Worm (Caenorhabditis elegans) whole organism, mixed stage, embryonic: Measurements from ENCODE around the gene F54F11.1.

Experiments used
- M03D4.4 ChIP-seq: sonication (generic microtip); optimal IDR thresholded peaks from 2 replicates; lab custom pipeline; 2017; ENCODE audit warnings: mild to moderate bottlenecking, missing genetic modification characterization, missing compliant biosample characterization
- bed-3 ChIP-seq: fragments of 200-800 bp; sonication (Bioruptor generic); optimal IDR thresholded peaks from 3 replicates; lab custom pipeline; 2018; ENCODE audit warnings: mild to moderate bottlenecking, missing genetic modification characterization, moderate library complexity, missing compliant biosample characterization
- blmp-1 ChIP-seq: fragments of 150-350 bp; optimal IDR thresholded peaks from 2 replicates; lab custom pipeline; 2014; ENCODE audit warnings: missing biosample characterization, missing genetic modification characterization
- ceh-39 ChIP-seq: fragments of 150-350 bp; optimal IDR thresholded peaks from 2 replicates; lab custom pipeline; 2014; ENCODE audit warnings: missing biosample characterization, missing genetic modification characterization
- ceh-43 ChIP-seq: fragments of 200-800 bp; sonication (Bioruptor generic); optimal IDR thresholded peaks from 2 replicates; lab custom pipeline; 2018; ENCODE audit warnings: mild to moderate bottlenecking, missing genetic modification characterization, moderate library complexity, missing compliant biosample characterization
- ceh-83 ChIP-seq: fragments of 200-800 bp; sonication (Bioruptor generic); optimal IDR thresholded peaks from 2 replicates; lab custom pipeline; 2018; ENCODE audit warnings: mild to moderate bottlenecking, missing genetic modification characterization, missing compliant biosample characterization
- cnd-1 ChIP-seq: fragments of 200-800 bp; sonication (Bioruptor generic); optimal IDR thresholded peaks from 2 replicates; lab custom pipeline; 2018; ENCODE audit warnings: mild to moderate bottlenecking, missing genetic modification characterization, missing compliant biosample characterization
- drap-1 ChIP-seq: fragments of 200-800 bp; sonication (Bioruptor generic); optimal IDR thresholded peaks from 3 replicates; lab custom pipeline; 2018; ENCODE audit warnings: mild to moderate bottlenecking, missing genetic modification characterization, missing compliant biosample characterization
- elt-1 ChIP-seq: sonication (generic microtip); optimal IDR thresholded peaks from 2 replicates; lab custom pipeline; 2017; ENCODE audit warnings: missing genetic modification characterization, mild to moderate bottlenecking, missing compliant biosample characterization, antibody characterized with exemption, moderate library complexity, borderline replicate concordance; ENCODE audit not compliant: insufficient read depth
- elt-3 ChIP-seq: fragments of 150-350 bp; optimal IDR thresholded peaks from 2 replicates; lab custom pipeline; 2014; ENCODE audit warnings: missing biosample characterization, missing genetic modification characterization
- flh-1 ChIP-seq: fragments of 200-800 bp; sonication (Bioruptor generic); optimal IDR thresholded peaks from 2 replicates; lab custom pipeline; 2018; ENCODE audit warnings: mild to moderate bottlenecking, missing genetic modification characterization, moderate library complexity, missing compliant biosample characterization
- ham-2 ChIP-seq: fragments of 200-800 bp; sonication (Bioruptor generic); optimal IDR thresholded peaks from 2 replicates; lab custom pipeline; 2018; ENCODE audit warnings: mild to moderate bottlenecking, missing genetic modification characterization, missing compliant biosample characterization
- hlh-1 ChIP-seq: fragments of 150-350 bp; optimal IDR thresholded peaks from 2 replicates; lab custom pipeline; 2014; ENCODE audit warnings: missing biosample characterization, missing genetic modification reagents, missing genetic modification characterization
- lin-13 ChIP-seq: fragments of 150-350 bp; optimal IDR thresholded peaks from 2 replicates; lab custom pipeline; 2014; ENCODE audit warnings: missing biosample characterization, missing genetic modification characterization
- lin-32 ChIP-seq: fragments of 200-800 bp; sonication (Bioruptor generic); optimal IDR thresholded peaks from 2 replicates; lab custom pipeline; 2018; ENCODE audit warnings: mild to moderate bottlenecking, missing genetic modification characterization, missing compliant biosample characterization
- lsy-2 ChIP-seq: fragments of 150-350 bp; optimal IDR thresholded peaks from 2 replicates; lab custom pipeline; 2014; ENCODE audit warnings: missing biosample characterization, missing genetic modification characterization
- mab-5 ChIP-seq: fragments of 150-350 bp; optimal IDR thresholded peaks from 2 replicates; lab custom pipeline; 2014; ENCODE audit warnings: missing biosample characterization, missing genetic modification characterization
- mep-1 ChIP-seq: fragments of 150-350 bp; optimal IDR thresholded peaks from 2 replicates; lab custom pipeline; 2017; ENCODE audit warnings: missing biosample characterization, missing genetic modification reagents, missing genetic modification characterization, inconsistent platforms
- mls-2 ChIP-seq: sonication (generic microtip); optimal IDR thresholded peaks from 2 replicates; lab custom pipeline; 2016; ENCODE audit warnings: mild to moderate bottlenecking, missing genetic modification characterization, moderate library complexity, missing compliant biosample characterization
- nhr-2 ChIP-seq: fragments of 150-350 bp; optimal IDR thresholded peaks from 2 replicates; lab custom pipeline; 2014; ENCODE audit warnings: missing biosample characterization, missing genetic modification characterization
- nhr-237 ChIP-seq: fragments of 150-350 bp; optimal IDR thresholded peaks from 2 replicates; lab custom pipeline; 2014; ENCODE audit warnings: missing biosample characterization, missing genetic modification characterization
- nhr-28 ChIP-seq: fragments of 150-350 bp; optimal IDR thresholded peaks from 2 replicates; lab custom pipeline; 2014; ENCODE audit warnings: missing biosample characterization, missing genetic modification characterization
- pha-4 ChIP-seq: fragments of 150-350 bp; optimal IDR thresholded peaks from 2 replicates; lab custom pipeline; 2018; ENCODE audit warnings: missing biosample characterization, missing genetic modification reagents, missing genetic modification characterization
- sem-2 ChIP-seq: fragments of 200-800 bp; sonication (Bioruptor generic); optimal IDR thresholded peaks from 2 replicates; lab custom pipeline; 2018; ENCODE audit warnings: mild to moderate bottlenecking, missing genetic modification characterization, missing compliant biosample characterization
- snpc-4 ChIP-seq: fragments of 150-350 bp; optimal IDR thresholded peaks from 2 replicates; lab custom pipeline; 2014; ENCODE audit warnings: missing biosample characterization, missing genetic modification characterization
- tbx-8 ChIP-seq: fragments of 200-800 bp; sonication (Bioruptor generic); optimal IDR thresholded peaks from 2 replicates; lab custom pipeline; 2018; ENCODE audit warnings: mild to moderate bottlenecking, missing genetic modification characterization, moderate library complexity, missing compliant biosample characterization
- unc-120 ChIP-seq: sonication (generic microtip); optimal IDR thresholded peaks from 2 replicates; lab custom pipeline; 2017; ENCODE audit warnings: missing genetic modification characterization, missing compliant biosample characterization; ENCODE audit not compliant: poor library complexity, severe bottlenecking
- unc-62 ChIP-seq: fragments of 150-350 bp; optimal IDR thresholded peaks from 2 replicates; lab custom pipeline; 2014; ENCODE audit warnings: missing biosample characterization, missing genetic modification reagents, missing genetic modification characterization
- zip-8 ChIP-seq: fragments of 150-350 bp; optimal IDR thresholded peaks from 2 replicates; lab custom pipeline; 2014; ENCODE audit warnings: missing biosample characterization, missing genetic modification characterization
- ztf-11 ChIP-seq: fragments of 150-350 bp; optimal IDR thresholded peaks from 2 replicates; lab custom pipeline; 2014; ENCODE audit warnings: missing biosample characterization, missing genetic modification characterization

F54F11.1 gene

DNA sequence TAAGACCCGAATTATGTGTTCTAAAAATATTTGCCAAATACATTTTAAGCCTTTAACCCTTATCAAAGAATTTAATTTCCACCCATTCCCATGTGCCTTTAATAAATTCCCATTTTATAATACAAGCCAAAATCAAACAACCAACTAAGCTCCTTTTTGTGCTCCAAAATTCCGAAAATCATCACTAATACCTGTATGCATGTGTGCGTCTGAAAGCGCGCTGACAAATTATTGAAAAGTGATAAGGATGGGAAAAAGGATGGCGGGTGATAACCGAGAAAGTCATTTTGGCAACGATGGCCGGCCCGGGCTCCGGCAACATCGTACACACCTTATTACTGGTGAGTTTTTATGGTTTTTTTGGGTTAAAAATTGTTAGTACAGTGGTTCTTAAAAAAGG lies 3.8 kb downstream of the F54F11.1 start, which contains the start of gene nep-17:
nep-17 (plus strand) TSS at position 285 of the 400 bp plus-strand sequence.
- TF ChIP-seq unc-62 (GFP tag; lab: Kevin White, UChicago), result no peak
- no peak for TF ChIP-seq cnd-1
- no peak for TF ChIP-seq ztf-11 (tag; lab: Kevin White, UChicago)
- no peak for TF ChIP-seq hlh-1 (tag; lab: Kevin White, UChicago)
- no peak for TF ChIP-seq snpc-4 (tag; lab: Kevin White, UChicago)
- TF ChIP-seq unc-120 (tag; lab: Kevin White, UChicago), result no peak
- no peak for TF ChIP-seq tbx-8 (GFP tag; lab: Kevin White, UChicago)
- TF ChIP-seq drap-1 (GFP tag; lab: Kevin White, UChicago), result no peak
- no peak for TF ChIP-seq nhr-28 (tag; lab: Kevin White, UChicago)
- TF ChIP-seq zip-8, result no peak
- TF ChIP-seq sem-2 (GFP tag; lab: Kevin White, UChicago), result no peak

ce11 chrII:13508607-13509006 lies 4.9 kb downstream of the F54F11.1 start:
- TF ChIP-seq pha-4 (tag; lab: Kevin White, UChicago) (no peak), zip-8 (no peak)

ce11 chrII:13515813-13516212 lies 12.1 kb downstream of the F54F11.1 start:
- TF ChIP-seq ham-2 (GFP tag; lab: Kevin White, UChicago), result no peak
- TF ChIP-seq M03D4.4 (tag; lab: Kevin White, UChicago), result no peak
- no peak for TF ChIP-seq elt-1
- no peak for TF ChIP-seq ceh-43 (GFP tag; lab: Kevin White, UChicago)
- no peak for TF ChIP-seq ceh-39 (tag; lab: Kevin White, UChicago)
- TF ChIP-seq, all 35 proteins: peak for 0

ce11 chrII:13517600-13517999 lies 13.8 kb downstream of the F54F11.1 start, which contains the start of gene sre-45:
TSS of gene sre-45 (plus strand) at chrII:13517900.
- TF ChIP-seq elt-1, result no peak
- TF ChIP-seq zip-8, result no peak
- TF ChIP-seq mab-5 (tag; lab: Kevin White, UChicago), result no peak
- no peak for TF ChIP-seq flh-1 (GFP tag; lab: Kevin White, UChicago)
- TF ChIP-seq sem-2 (GFP tag; lab: Kevin White, UChicago), result no peak
- TF ChIP-seq ham-2 (GFP tag; lab: Kevin White, UChicago), result no peak
- TF ChIP-seq, all 35 proteins: peak for 0

DNA sequence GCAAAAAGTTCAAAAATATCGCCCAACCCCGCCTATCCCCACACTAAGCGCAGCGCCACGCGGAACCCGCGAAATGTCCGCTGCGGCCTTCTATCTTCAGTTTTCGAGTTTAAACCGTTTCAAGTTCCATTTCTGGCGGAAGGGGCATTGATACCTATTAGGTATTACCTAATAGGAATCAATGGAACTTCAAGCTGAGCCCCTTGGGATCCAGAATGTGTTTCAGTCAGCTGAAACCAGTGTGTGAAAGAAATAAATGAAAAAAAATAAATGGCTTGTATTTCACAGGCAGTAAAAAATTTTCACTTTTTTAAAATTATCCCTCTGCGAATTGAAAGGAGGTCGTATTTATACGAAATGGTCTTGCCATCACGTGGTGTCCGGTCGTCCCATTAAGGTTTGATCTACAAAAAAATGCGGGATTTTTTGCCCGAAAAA lies 17.4 kb downstream of the F54F11.1 start:
- no peak for TF ChIP-seq ceh-83 (GFP tag; lab: Kevin White, UChicago)

DNA sequence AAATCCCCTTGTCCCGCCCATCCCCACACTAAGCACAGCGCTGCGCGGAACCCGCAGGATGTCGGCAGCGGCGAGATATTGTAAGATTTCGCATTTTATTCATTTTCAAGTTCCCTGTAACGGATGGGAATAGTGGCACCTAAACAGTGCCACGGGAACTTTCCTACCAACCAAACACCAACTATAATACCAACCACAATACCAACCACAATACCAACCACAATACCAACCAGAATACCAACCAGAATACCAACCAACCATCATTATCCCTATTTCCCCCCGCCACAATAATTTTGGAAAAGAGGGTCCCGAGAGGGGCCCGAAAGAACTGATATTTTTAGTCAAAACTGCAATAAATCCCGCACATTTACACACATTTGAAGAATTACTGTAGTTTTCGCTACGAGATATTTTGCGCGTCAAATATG lies 18.2 kb downstream of the F54F11.1 start:
- TF ChIP-seq elt-3, result no peak
- peak; percentile 4 for TF ChIP-seq cnd-1
- TF ChIP-seq, all 35 proteins: peak for 1

ce11 chrII:13529131-13529530 lies 25.4 kb downstream of the F54F11.1 start:
- TF ChIP-seq ceh-43 (GFP tag; lab: Kevin White, UChicago) (no peak), nhr-2 (no peak)

DNA sequence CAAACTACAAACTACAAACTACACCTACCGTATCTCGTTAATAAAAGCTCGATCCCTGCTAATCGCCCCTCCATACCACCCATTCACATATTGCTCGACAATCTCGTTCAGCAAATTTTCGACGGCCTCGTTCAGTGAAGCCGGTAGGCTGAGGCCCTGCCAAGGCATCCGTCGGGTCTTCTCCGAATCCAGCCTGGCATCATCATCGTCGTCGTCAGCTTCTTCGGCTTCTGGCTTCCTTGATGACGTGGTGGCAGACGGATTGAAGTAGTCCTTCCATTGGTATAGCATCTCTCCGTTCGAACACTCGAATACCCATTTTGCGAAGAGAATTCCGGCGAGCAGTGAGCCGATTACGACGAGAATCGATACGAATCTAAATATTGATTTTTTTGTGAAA lies 26.9 kb downstream of the F54F11.1 start:
- no peak for TF ChIP-seq mep-1 (tag; lab: Kevin White, UChicago)
- TF ChIP-seq drap-1 (GFP tag; lab: Kevin White, UChicago), result no peak
- no peak for TF ChIP-seq hlh-1 (tag; lab: Kevin White, UChicago)
- no peak for TF ChIP-seq elt-3
- TF ChIP-seq lsy-2 (tag; lab: Kevin White, UChicago), result no peak
- no peak for TF ChIP-seq zip-8
- no peak for TF ChIP-seq M03D4.4 (tag; lab: Kevin White, UChicago)
- TF ChIP-seq mls-2 (tag; lab: Kevin White, UChicago), result no peak
- TF ChIP-seq ceh-43 (GFP tag; lab: Kevin White, UChicago), result no peak
- no peak for TF ChIP-seq nhr-237
- TF ChIP-seq pha-4 (tag; lab: Kevin White, UChicago), result no peak
- TF ChIP-seq lin-13 (tag; lab: Kevin White, UChicago), result no peak
- no peak for TF ChIP-seq unc-62 (GFP tag; lab: Kevin White, UChicago)
- no peak for TF ChIP-seq lin-32 (GFP tag; lab: Kevin White, UChicago)
- no peak for TF ChIP-seq flh-1 (GFP tag; lab: Kevin White, UChicago)
- no peak for TF ChIP-seq snpc-4 (tag; lab: Kevin White, UChicago)
- TF ChIP-seq bed-3 (GFP tag; lab: Kevin White, UChicago), result no peak
- no peak for TF ChIP-seq tbx-8 (GFP tag; lab: Kevin White, UChicago)
- TF ChIP-seq blmp-1, result no peak
- TF ChIP-seq sem-2 (GFP tag; lab: Kevin White, UChicago), result no peak
